Worm (Caenorhabditis elegans) whole organism, late embryonic: ENCODE measurements around the gene alg-4.

Experiments
- C38D4.7 ChIP-seq: fragments of 200-800 bp; sonication (Bioruptor generic); optimal IDR thresholded peaks from 2 replicates; lab custom pipeline; 2018; ENCODE audit warnings: mild to moderate bottlenecking, missing genetic modification characterization, moderate library complexity, missing compliant biosample characterization
- K09A11.1 ChIP-seq: sonication (generic microtip); optimal IDR thresholded peaks from 2 replicates; lab custom pipeline; 2017; ENCODE audit warnings: antibody characterized with exemption, mild to moderate bottlenecking, missing genetic modification characterization, missing compliant biosample characterization; ENCODE audit not compliant: insufficient read depth
- ceh-14 ChIP-seq: sonication (generic microtip); optimal IDR thresholded peaks from 2 replicates; lab custom pipeline; 2016; ENCODE audit warnings: missing genotype, missing genetic modification characterization, missing compliant biosample characterization
- ceh-19 ChIP-seq: fragments of 200-800 bp; sonication (Bioruptor generic); optimal IDR thresholded peaks from 2 replicates; lab custom pipeline; 2018; ENCODE audit warnings: mild to moderate bottlenecking, missing genetic modification characterization, missing compliant biosample characterization
- ceh-22 ChIP-seq: sonication (generic microtip); optimal IDR thresholded peaks from 2 replicates; lab custom pipeline; 2017; ENCODE audit warnings: missing biosample characterization, missing genetic modification characterization
- ceh-30 ChIP-seq: fragments of 150-350 bp; optimal IDR thresholded peaks from 2 replicates; lab custom pipeline; 2014; ENCODE audit warnings: missing biosample characterization, missing genetic modification characterization
- ceh-48 ChIP-seq: sonication (generic microtip); optimal IDR thresholded peaks from 2 replicates; lab custom pipeline; 2016; ENCODE audit warnings: missing genetic modification characterization, inconsistent platforms, missing compliant biosample characterization
- ceh-6 ChIP-seq: fragments of 200-800 bp; sonication (Bioruptor generic); optimal IDR thresholded peaks from 2 replicates; lab custom pipeline; 2018; ENCODE audit warnings: mild to moderate bottlenecking, missing genetic modification characterization, missing compliant biosample characterization
- ceh-9 ChIP-seq: sonication (generic microtip); optimal IDR thresholded peaks from 2 replicates; lab custom pipeline; 2016; ENCODE audit warnings: mild to moderate bottlenecking, missing genetic modification characterization, inconsistent platforms, missing compliant biosample characterization
- dmd-4 ChIP-seq: sonication (generic microtip); optimal IDR thresholded peaks from 2 replicates; lab custom pipeline; 2016; ENCODE audit warnings: borderline replicate concordance, missing genetic modification characterization, missing compliant biosample characterization
- ets-4 ChIP-seq: sonication (generic microtip); optimal IDR thresholded peaks from 2 replicates; lab custom pipeline; 2016; ENCODE audit warnings: missing genetic modification characterization, missing compliant biosample characterization
- eyg-1 ChIP-seq: sonication (generic microtip); optimal IDR thresholded peaks from 2 replicates; lab custom pipeline; 2016; ENCODE audit warnings: missing genotype, missing genetic modification characterization, missing compliant biosample characterization
- fax-1 ChIP-seq: sonication (generic microtip); optimal IDR thresholded peaks from 2 replicates; lab custom pipeline; 2016; ENCODE audit warnings: missing genotype, missing genetic modification characterization, missing compliant biosample characterization
- gmeb-2 ChIP-seq: sonication (generic microtip); optimal IDR thresholded peaks from 2 replicates; lab custom pipeline; 2016; ENCODE audit warnings: missing genetic modification characterization, inconsistent platforms, missing compliant biosample characterization
- hlh-13 ChIP-seq: fragments of 200-800 bp; sonication (Bioruptor generic); optimal IDR thresholded peaks from 2 replicates; lab custom pipeline; 2018; ENCODE audit warnings: mild to moderate bottlenecking, missing genetic modification characterization, missing compliant biosample characterization
- hlh-30 ChIP-seq: sonication (generic microtip); optimal IDR thresholded peaks from 2 replicates; lab custom pipeline; 2017; ENCODE audit warnings: antibody characterized with exemption, missing genetic modification characterization, missing compliant biosample characterization; ENCODE audit not compliant: insufficient read depth
- hlh-8 ChIP-seq: sonication (generic microtip); optimal IDR thresholded peaks from 2 replicates; lab custom pipeline; 2016; ENCODE audit warnings: missing genotype, missing genetic modification characterization, missing compliant biosample characterization
- lim-6 ChIP-seq: sonication (generic microtip); optimal IDR thresholded peaks from 2 replicates; lab custom pipeline; 2016; ENCODE audit warnings: missing genetic modification characterization, missing compliant biosample characterization
- madf-2 ChIP-seq: sonication (generic microtip); optimal IDR thresholded peaks from 2 replicates; lab custom pipeline; 2017; ENCODE audit warnings: missing genetic modification characterization, missing compliant biosample characterization
- nfya-1 ChIP-seq: sonication (generic microtip); optimal IDR thresholded peaks from 2 replicates; lab custom pipeline; 2017; ENCODE audit warnings: missing genetic modification characterization, mild to moderate bottlenecking, missing compliant biosample characterization, antibody characterized with exemption, moderate library complexity
- nhr-11 ChIP-seq: fragments of 150-350 bp; optimal IDR thresholded peaks from 2 replicates; lab custom pipeline; 2014; ENCODE audit warnings: missing biosample characterization, missing genetic modification characterization
- odd-2 ChIP-seq: sonication (generic microtip); optimal IDR thresholded peaks from 2 replicates; lab custom pipeline; 2017; ENCODE audit warnings: antibody characterized with exemption, mild to moderate bottlenecking, missing genetic modification characterization, missing compliant biosample characterization
- pag-3 ChIP-seq: sonication (generic microtip); optimal IDR thresholded peaks from 2 replicates; lab custom pipeline; 2016; ENCODE audit warnings: missing compliant biosample characterization, missing genetic modification characterization, borderline replicate concordance
- pax-1 ChIP-seq: fragments of 150-350 bp; optimal IDR thresholded peaks from 2 replicates; lab custom pipeline; 2014; ENCODE audit warnings: missing biosample characterization, missing genetic modification characterization
- pqm-1 ChIP-seq: sonication (generic microtip); optimal IDR thresholded peaks from 2 replicates; lab custom pipeline; 2016; ENCODE audit warnings: missing genetic modification characterization, missing compliant biosample characterization
- ref-2 ChIP-seq: sonication (generic microtip); optimal IDR thresholded peaks from 2 replicates; lab custom pipeline; 2016; ENCODE audit warnings: missing genetic modification characterization, missing compliant biosample characterization
- rnt-1 ChIP-seq: sonication (generic microtip); optimal IDR thresholded peaks from 2 replicates; lab custom pipeline; 2016; ENCODE audit warnings: missing genetic modification characterization, missing compliant biosample characterization
- sdc-2 ChIP-seq: sonication (generic microtip); optimal IDR thresholded peaks from 2 replicates; lab custom pipeline; 2016; ENCODE audit warnings: missing genotype, missing genetic modification characterization, missing compliant biosample characterization
- syd-9 ChIP-seq: sonication (generic microtip); optimal IDR thresholded peaks from 2 replicates; lab custom pipeline; 2016; ENCODE audit warnings: mild to moderate bottlenecking, missing genetic modification characterization, moderate library complexity, missing compliant biosample characterization
- tbx-7 ChIP-seq: sonication (generic microtip); optimal IDR thresholded peaks from 2 replicates; lab custom pipeline; 2016; ENCODE audit warnings: missing genotype, missing genetic modification characterization, missing compliant biosample characterization
- ttx-3 ChIP-seq: sonication (generic microtip); optimal IDR thresholded peaks from 2 replicates; lab custom pipeline; 2016; ENCODE audit warnings: missing genetic modification reagents, missing genetic modification characterization, missing compliant biosample characterization
- unc-3 ChIP-seq, 2 experiments: fragments of 200-800 bp in 1 of 2; sonication (Bioruptor generic) in 1 of 2; sonication (generic microtip) in 1 of 2; conservative IDR thresholded peaks in 1 of 2; optimal IDR thresholded peaks in 1 of 2; 2 replicates each; pipeline versions ENCODE4 v1.3.6 to Lab custom; 2016 to 2022; ENCODE audit warnings: missing compliant biosample characterization in 2 of 2, missing genetic modification characterization in 2 of 2, missing genetic modification reagents in 1 of 2
- unc-86 ChIP-seq: sonication (generic microtip); optimal IDR thresholded peaks from 2 replicates; lab custom pipeline; 2016; ENCODE audit warnings: missing genetic modification characterization, missing compliant biosample characterization
- zip-5 ChIP-seq: sonication (generic microtip); optimal IDR thresholded peaks from 2 replicates; lab custom pipeline; 2016; ENCODE audit warnings: missing genetic modification characterization, missing compliant biosample characterization

Gene alg-4

ce11 chrIII:9927378-9927777, 36.2 kb upstream of the alg-4 start, which contains the start of gene ttr-2:
TSS of gene ttr-2 (plus strand) at chrIII:9927769.
- TF ChIP-seq hlh-8 (no peak), sdc-2 (no peak), lim-6 (tag; lab: Kevin White, UChicago) (no peak), nhr-11 (tag; lab: Kevin White, UChicago) (no peak), odd-2 (tag; lab: Kevin White, UChicago) (no peak), ttx-3 (tag; lab: Kevin White, UChicago) (no peak), unc-86 (no peak), gmeb-2 (tag; lab: Kevin White, UChicago) (no peak), syd-9 (tag; lab: Kevin White, UChicago) (no peak)

ce11 chrIII:9926650-9927049, 35.4 kb upstream of the alg-4 start, which contains the start of gene ttr-3:
TSS of gene ttr-3 (minus strand) at chrIII:9926750.
- TF ChIP-seq unc-3 (GFP tag; conservative IDR thresholded peaks at IDR 0.05; lab: Robert Waterston, UW) (no peak), unc-3 (tag; optimal IDR thresholded peaks at IDR 0.05; lab: Kevin White, UChicago) (no peak), eyg-1 (tag; lab: Kevin White, UChicago) (no peak)

DNA sequence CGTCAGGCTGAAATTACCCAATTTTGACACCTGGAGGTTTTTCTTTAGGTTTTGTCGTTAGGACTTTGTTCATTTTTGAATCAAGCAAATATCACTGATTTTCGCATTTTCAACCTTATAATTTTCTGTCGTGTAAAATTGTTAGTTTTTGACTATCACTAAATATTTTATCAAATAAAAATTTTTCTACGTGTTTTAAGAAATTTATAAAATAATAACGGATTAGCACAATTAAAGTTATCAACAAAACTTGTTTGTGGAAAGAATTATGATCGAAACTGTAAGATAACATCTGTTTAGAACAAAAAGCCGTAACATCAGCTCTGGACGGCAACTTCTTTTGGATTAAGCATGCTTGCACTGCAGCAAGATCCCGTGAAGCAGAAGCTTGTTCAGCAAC, 31.6 kb upstream of the alg-4 start, which contains the start of gene cbp-2:
cbp-2 (plus strand) TSS at position 301 of the 400 bp plus-strand sequence.
- no peak for TF ChIP-seq ceh-6 (GFP tag; lab: Kevin White, UChicago)
- TF ChIP-seq fax-1 (tag; lab: Kevin White, UChicago) = no peak
- TF ChIP-seq hlh-30 (tag; lab: Kevin White, UChicago) = no peak
- TF ChIP-seq, all 69 proteins: peak for 0

DNA sequence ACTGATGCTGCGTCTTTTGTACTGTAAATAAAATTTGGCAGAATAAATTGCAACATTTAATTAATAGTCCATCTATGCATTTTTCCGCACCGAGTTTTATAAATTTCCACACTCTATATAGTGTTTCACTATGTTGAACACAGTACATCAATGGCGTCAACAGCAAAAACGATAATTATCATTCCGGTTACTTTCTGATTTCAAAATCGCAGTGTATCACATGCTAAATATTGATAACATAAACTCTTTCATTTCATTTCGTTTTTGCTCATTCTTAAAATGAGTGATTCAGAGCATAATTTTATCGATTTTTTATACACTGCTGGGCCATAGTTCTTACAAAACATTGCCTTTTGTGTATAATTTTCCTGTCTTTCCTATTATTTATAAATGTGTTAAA, 31.1 kb upstream of the alg-4 start:
- TF ChIP-seq ceh-14 (tag; lab: Kevin White, UChicago) (no peak), K09A11.1 (no peak), pag-3 (tag; lab: Kevin White, UChicago) (no peak), dmd-4 (tag; lab: Kevin White, UChicago) (no peak), ceh-30 (tag; lab: Kevin White, UChicago) (no peak), syd-9 (tag; lab: Kevin White, UChicago) (no peak), zip-5 (tag; lab: Kevin White, UChicago) (no peak), madf-2 (tag; lab: Kevin White, UChicago) (no peak), ceh-48 (tag; lab: Kevin White, UChicago) (no peak), ceh-9 (tag; lab: Kevin White, UChicago) (no peak), hlh-13 (no peak), pax-1 (tag; lab: Kevin White, UChicago) (no peak), ceh-19 (GFP tag; lab: Kevin White, UChicago) (no peak), ceh-22 (no peak), fax-1 (tag; lab: Kevin White, UChicago) (no peak), rnt-1 (tag; lab: Kevin White, UChicago) (no peak), pqm-1 (no peak), ets-4 (no peak), tbx-7 (tag; lab: Kevin White, UChicago) (no peak)

ce11 chrIII:9920764-9921163, 29.5 kb upstream of the alg-4 start, which contains the start of gene F40F12.3:
TSS of gene F40F12.3 (minus strand) at chrIII:9920864.
- no peak for TF ChIP-seq ref-2 (tag; lab: Kevin White, UChicago)
- TF ChIP-seq nfya-1 (tag; lab: Kevin White, UChicago) = no peak
- TF ChIP-seq C38D4.7 (GFP tag; lab: Kevin White, UChicago) = no peak
- TF ChIP-seq ceh-9 (tag; lab: Kevin White, UChicago) = no peak
- no peak for TF ChIP-seq ceh-6 (GFP tag; lab: Kevin White, UChicago)
- TF ChIP-seq rnt-1 (tag; lab: Kevin White, UChicago) = no peak
- TF ChIP-seq pag-3 (tag; lab: Kevin White, UChicago) = no peak
- no peak for TF ChIP-seq ttx-3 (tag; lab: Kevin White, UChicago)
